Worm (Caenorhabditis elegans): ENCODE results near the gene sre-10.

sre-10 gene

ce11 chrV:7150570-7150969 is 18.2 kb downstream of the sre-10 start, which contains the start of gene F10D2.8:
F10D2.8 (minus strand) TSS chrV:7150714.
- TF ChIP-seq elt-3 (tag; optimal IDR thresholded peaks at IDR 0.05) (no peak), sptf-1 (tag; optimal IDR thresholded peaks at IDR 0.05) (no peak), mep-1 (tag; optimal IDR thresholded peaks at IDR 0.05) (no peak), snpc-4 (tag; optimal IDR thresholded peaks at IDR 0.05) (no peak), nhr-28 (tag; optimal IDR thresholded peaks at IDR 0.05) (no peak), ceh-83 (GFP tag; optimal IDR thresholded peaks at IDR 0.05) (no peak), blmp-1 (tag; optimal IDR thresholded peaks at IDR 0.05) (no peak), ceh-43 (GFP tag; optimal IDR thresholded peaks at IDR 0.05) (no peak), ham-2 (GFP tag; optimal IDR thresholded peaks at IDR 0.05) (no peak), flh-1 (GFP tag; optimal IDR thresholded peaks at IDR 0.05) (no peak), bed-3 (GFP tag; optimal IDR thresholded peaks at IDR 0.05) (no peak), drap-1 (GFP tag; optimal IDR thresholded peaks at IDR 0.05) (no peak), mls-2 (tag; optimal IDR thresholded peaks at IDR 0.05) (no peak), zip-8 (tag; optimal IDR thresholded peaks at IDR 0.05) (no peak), tbx-8 (GFP tag; optimal IDR thresholded peaks at IDR 0.05) (no peak), nhr-2 (tag; optimal IDR thresholded peaks at IDR 0.05) (no peak), pha-4 (tag; optimal IDR thresholded peaks at IDR 0.05) (no peak), sem-2 (GFP tag; optimal IDR thresholded peaks at IDR 0.05) (no peak), unc-120 (tag; optimal IDR thresholded peaks at IDR 0.05; ENCODE audit: poor library complexity, severe bottlenecking) (no peak), nhr-76 (tag; optimal IDR thresholded peaks at IDR 0.05) (no peak)

ce11 chrV:7153046-7153445 is 20.7 kb downstream of the sre-10 start, which contains the start of gene fat-7:
fat-7 (minus strand) TSS chrV:7153146.
- TF ChIP-seq elt-1 (tag; optimal IDR thresholded peaks at IDR 0.05; ENCODE audit: borderline replicate concordance, insufficient read depth) (no peak), M03D4.4 (tag; optimal IDR thresholded peaks at IDR 0.05) (no peak), nhr-76 (tag; optimal IDR thresholded peaks at IDR 0.05) (no peak), flh-1 (GFP tag; optimal IDR thresholded peaks at IDR 0.05) (no peak), mls-2 (tag; optimal IDR thresholded peaks at IDR 0.05) (no peak), drap-1 (GFP tag; optimal IDR thresholded peaks at IDR 0.05) (no peak), snpc-4 (tag; optimal IDR thresholded peaks at IDR 0.05) (no peak), lin-32 (GFP tag; optimal IDR thresholded peaks at IDR 0.05) (no peak), blmp-1 (tag; optimal IDR thresholded peaks at IDR 0.05) (no peak), nhr-237 (tag; optimal IDR thresholded peaks at IDR 0.05) (no peak), ceh-83 (GFP tag; optimal IDR thresholded peaks at IDR 0.05) (no peak), sem-2 (GFP tag; optimal IDR thresholded peaks at IDR 0.05) (no peak), elt-3 (tag; optimal IDR thresholded peaks at IDR 0.05) (no peak), cnd-1 (tag; optimal IDR thresholded peaks at IDR 0.05) (no peak), unc-62 (GFP tag; optimal IDR thresholded peaks at IDR 0.05) (no peak), lsy-2 (tag; optimal IDR thresholded peaks at IDR 0.05) (no peak), ham-2 (GFP tag; optimal IDR thresholded peaks at IDR 0.05) (no peak), nhr-12 (tag; optimal IDR thresholded peaks at IDR 0.05) (no peak), ces-1 (GFP tag; optimal IDR thresholded peaks at IDR 0.05) (no peak), ceh-39 (tag; optimal IDR thresholded peaks at IDR 0.05) (no peak)

- TF ChIP-seq hlh-1 (tag; optimal IDR thresholded peaks at IDR 0.05) (peak; percentile 40), elt-1 (tag; optimal IDR thresholded peaks at IDR 0.05; ENCODE audit: borderline replicate concordance, insufficient read depth) (no peak)
Measured at ce11 chrV:7156079-7156478, 23.7 kb downstream of the sre-10 start, which contains the start of gene F10D2.10. F10D2.10 (minus strand) TSS chrV:7156179.

ce11 chrV:7157089-7157488 is 24.7 kb downstream of the sre-10 start, which contains the start of gene ugt-39:
ugt-39 (plus strand) TSS chrV:7157142.
- TF ChIP-seq sem-2 (GFP tag; optimal IDR thresholded peaks at IDR 0.05) (no peak), unc-120 (tag; optimal IDR thresholded peaks at IDR 0.05; ENCODE audit: poor library complexity, severe bottlenecking) (no peak), lin-13 (tag; optimal IDR thresholded peaks at IDR 0.05) (no peak), flh-1 (GFP tag; optimal IDR thresholded peaks at IDR 0.05) (no peak), drap-1 (GFP tag; optimal IDR thresholded peaks at IDR 0.05) (no peak), ces-1 (GFP tag; optimal IDR thresholded peaks at IDR 0.05) (no peak), mab-5 (tag; optimal IDR thresholded peaks at IDR 0.05) (no peak), unc-39 (tag; optimal IDR thresholded peaks at IDR 0.05) (no peak), lsy-2 (tag; optimal IDR thresholded peaks at IDR 0.05) (no peak), ztf-11 (tag; optimal IDR thresholded peaks at IDR 0.05) (no peak), zip-8 (tag; optimal IDR thresholded peaks at IDR 0.05) (no peak), bed-3 (GFP tag; optimal IDR thresholded peaks at IDR 0.05) (no peak), pha-4 (tag; optimal IDR thresholded peaks at IDR 0.05) (no peak)
